Worm (Caenorhabditis elegans) whole organism, young adult: ENCODE data around the gene str-180.

Experiments used
- B0261.1 ChIP-seq: sonication (generic microtip); optimal IDR thresholded peaks from 2 replicates; lab custom pipeline; 2016; ENCODE audit warnings: mild to moderate bottlenecking, missing genetic modification characterization, moderate library complexity, missing compliant biosample characterization
- D2030.7 ChIP-seq: fragments of 200-800 bp; sonication (Bioruptor generic); IDR thresholded peaks from 2 replicates; pipeline ENCODE4 v1.3.6; 2022; ENCODE audit warnings: missing genetic modification reagents, missing genetic modification characterization, missing compliant biosample characterization
- F10E7.11 ChIP-seq: sonication (generic microtip); optimal IDR thresholded peaks from 2 replicates; lab custom pipeline; 2017; ENCODE audit warnings: mild to moderate bottlenecking, missing genetic modification characterization, moderate library complexity, missing compliant biosample characterization
- F33H1.4 ChIP-seq: fragments of 200-800 bp; sonication (Bioruptor generic); IDR thresholded peaks from 2 replicates; pipeline ENCODE4 v1.3.6; 2022; ENCODE audit warnings: missing genetic modification reagents, missing genetic modification characterization, missing compliant biosample characterization
- F52B5.7 ChIP-seq: sonication (generic microtip); optimal IDR thresholded peaks from 2 replicates; lab custom pipeline; 2016; ENCODE audit warnings: mild to moderate bottlenecking, missing genetic modification characterization, missing compliant biosample characterization
- K11D2.4 ChIP-seq: fragments of 200-800 bp; sonication (Bioruptor generic); IDR thresholded peaks from 2 replicates; pipeline ENCODE4 v1.3.6; 2022; ENCODE audit warnings: missing genetic modification reagents, missing genetic modification characterization, missing compliant biosample characterization
- T07F8.4 ChIP-seq: sonication (generic microtip); optimal IDR thresholded peaks from 2 replicates; lab custom pipeline; 2016; ENCODE audit warnings: mild to moderate bottlenecking, missing genetic modification characterization, moderate library complexity, missing compliant biosample characterization
- Y56A3A.18 ChIP-seq: fragments of 200-800 bp; sonication (Bioruptor generic); IDR thresholded peaks from 2 replicates; pipeline ENCODE4 v1.3.6; 2022; ENCODE audit warnings: missing genetic modification reagents, missing genetic modification characterization, missing compliant biosample characterization
- Y67H2A.10 ChIP-seq: fragments of 200-800 bp; sonication (Bioruptor generic); conservative IDR thresholded peaks from 2 replicates; pipeline ENCODE4 v1.3.6; 2022; ENCODE audit warnings: missing genetic modification reagents, missing genetic modification characterization, missing compliant biosample characterization
- Y79H2A.3 ChIP-seq: fragments of 200-800 bp; sonication (Bioruptor generic); conservative IDR thresholded peaks from 2 replicates; pipeline ENCODE4 v1.3.6; 2022; ENCODE audit warnings: missing genetic modification reagents, missing genetic modification characterization, missing compliant biosample characterization
- Y95B8A.8 ChIP-seq: fragments of 200-800 bp; sonication (Bioruptor generic); IDR thresholded peaks from 2 replicates; pipeline ENCODE4 v1.3.6; 2022; ENCODE audit warnings: missing genetic modification reagents, missing genetic modification characterization, missing compliant biosample characterization
- aptf-2 ChIP-seq: fragments of 200-800 bp; sonication (Bioruptor generic); conservative IDR thresholded peaks from 2 replicates; pipeline ENCODE4 v1.3.6; 2022; ENCODE audit warnings: missing genetic modification reagents, missing genetic modification characterization, missing compliant biosample characterization
- attf-3 ChIP-seq: fragments of 200-800 bp; sonication (Bioruptor generic); conservative IDR thresholded peaks from 2 replicates; pipeline ENCODE4 v1.3.6; 2022; ENCODE audit warnings: missing genetic modification reagents, missing genetic modification characterization, missing compliant biosample characterization
- attf-5 ChIP-seq: fragments of 200-800 bp; sonication (Bioruptor generic); optimal IDR thresholded peaks from 2 replicates; lab custom pipeline; 2018; ENCODE audit warnings: mild to moderate bottlenecking, missing genetic modification characterization, missing compliant biosample characterization
- ceh-40 ChIP-seq: fragments of 200-800 bp; sonication (Bioruptor generic); IDR thresholded peaks from 2 replicates; pipeline ENCODE4 v1.3.6; 2022; ENCODE audit warnings: missing genetic modification characterization, missing compliant biosample characterization
- dox-1 ChIP-seq: fragments of 200-800 bp; sonication (Bioruptor generic); IDR thresholded peaks from 2 replicates; pipeline ENCODE4 v1.3.6; 2022; ENCODE audit warnings: missing genetic modification reagents, missing genetic modification characterization, missing compliant biosample characterization
- dpff-1 ChIP-seq: sonication (generic microtip); optimal IDR thresholded peaks from 2 replicates; lab custom pipeline; 2017; ENCODE audit warnings: mild to moderate bottlenecking, missing genetic modification characterization, missing compliant biosample characterization
- dpl-1 ChIP-seq: fragments of 150-350 bp; optimal IDR thresholded peaks from 2 replicates; lab custom pipeline; 2014; ENCODE audit warnings: missing biosample characterization, missing genetic modification reagents, missing genetic modification characterization
- ekl-4 ChIP-seq: fragments of 200-800 bp; sonication (Bioruptor generic); IDR thresholded peaks from 2 replicates; pipeline ENCODE4 v1.3.6; 2022; ENCODE audit warnings: missing genetic modification reagents, missing genetic modification characterization, missing compliant biosample characterization
- ets-4 ChIP-seq: fragments of 200-800 bp; sonication (Bioruptor generic); optimal IDR thresholded peaks from 2 replicates; lab custom pipeline; 2018; ENCODE audit warnings: mild to moderate bottlenecking, missing genetic modification characterization, missing compliant biosample characterization
- hmg-1.2 ChIP-seq: fragments of 200-800 bp; sonication (Bioruptor generic); IDR thresholded peaks from 2 replicates; pipeline ENCODE4 v1.3.6; 2022; ENCODE audit warnings: missing genetic modification reagents, missing genetic modification characterization, missing compliant biosample characterization
- hsf-1 ChIP-seq: fragments of 200-800 bp; sonication (Bioruptor generic); IDR thresholded peaks from 2 replicates; pipeline ENCODE4 v1.3.6; 2022; ENCODE audit warnings: missing genetic modification reagents, missing genetic modification characterization, missing compliant biosample characterization
- lag-1 ChIP-seq: fragments of 200-800 bp; sonication (Bioruptor generic); IDR thresholded peaks from 2 replicates; pipeline ENCODE4 v1.3.6; 2022; ENCODE audit warnings: missing genetic modification reagents, missing genetic modification characterization, missing compliant biosample characterization
- lin-35 ChIP-seq, 3 experiments: fragments of 150-350 bp in 2 of 3; sonication (generic microtip) in 1 of 3; optimal IDR thresholded peaks; 2 replicates each; lab custom pipeline; 2014 to 2018; ENCODE audit warnings: missing biosample characterization in 3 of 3, missing genetic modification characterization in 3 of 3, missing genetic modification reagents in 3 of 3
- lin-40 ChIP-seq: sonication (generic microtip); optimal IDR thresholded peaks from 2 replicates; lab custom pipeline; 2016; ENCODE audit warnings: missing genetic modification characterization, mild to moderate bottlenecking, missing compliant biosample characterization, missing genotype, missing genetic modification reagents
- lin-54 ChIP-seq: fragments of 200-800 bp; sonication (Bioruptor generic); optimal IDR thresholded peaks from 2 replicates; lab custom pipeline; 2018; ENCODE audit warnings: mild to moderate bottlenecking, missing genetic modification characterization, missing compliant biosample characterization
- madf-10 ChIP-seq: sonication (generic microtip); optimal IDR thresholded peaks from 2 replicates; lab custom pipeline; 2016; ENCODE audit warnings: mild to moderate bottlenecking, missing genetic modification characterization, missing compliant biosample characterization
- madf-6 ChIP-seq: fragments of 200-800 bp; sonication (Bioruptor generic); IDR thresholded peaks from 2 replicates; pipeline ENCODE4 v1.3.6; 2022; ENCODE audit warnings: missing genetic modification reagents, missing genetic modification characterization, missing compliant biosample characterization
- madf-8 ChIP-seq: fragments of 200-800 bp; sonication (Bioruptor generic); conservative IDR thresholded peaks from 2 replicates; pipeline ENCODE4 v1.3.6; 2022; ENCODE audit warnings: missing genetic modification reagents, missing genetic modification characterization, missing compliant biosample characterization
- nfya-2 ChIP-seq: fragments of 200-800 bp; sonication (Bioruptor generic); IDR thresholded peaks from 2 replicates; pipeline ENCODE4 v1.3.6; 2022; ENCODE audit warnings: missing genetic modification reagents, missing genetic modification characterization, missing compliant biosample characterization
- nfyb-1 ChIP-seq: fragments of 200-800 bp; sonication (Bioruptor generic); IDR thresholded peaks from 2 replicates; pipeline ENCODE4 v1.3.6; 2022; ENCODE audit warnings: missing genetic modification reagents, missing genetic modification characterization, missing compliant biosample characterization
- nhr-27 ChIP-seq: fragments of 200-800 bp; sonication (Bioruptor generic); optimal IDR thresholded peaks from 2 replicates; lab custom pipeline; 2018; ENCODE audit warnings: mild to moderate bottlenecking, missing genetic modification characterization, moderate library complexity, missing compliant biosample characterization
- nhr-80 ChIP-seq: sonication (generic microtip); optimal IDR thresholded peaks from 2 replicates; lab custom pipeline; 2016; ENCODE audit warnings: missing genetic modification characterization, missing compliant biosample characterization
- pbrm-1 ChIP-seq: fragments of 200-800 bp; sonication (Bioruptor generic); IDR thresholded peaks from 2 replicates; pipeline ENCODE4 v1.3.6; 2022; ENCODE audit warnings: missing genetic modification reagents, missing genetic modification characterization, missing compliant biosample characterization
- pha-4 ChIP-seq: fragments of 150-350 bp; sonication (generic microtip); optimal IDR thresholded peaks from 2 replicates; lab custom pipeline; 2014; ENCODE audit warnings: missing biosample characterization, missing genetic modification reagents, missing genetic modification characterization
- rcor-1 ChIP-seq: fragments of 200-800 bp; sonication (Bioruptor generic); IDR thresholded peaks from 2 replicates; pipeline ENCODE4 v1.3.6; 2022; ENCODE audit warnings: missing genetic modification reagents, missing genetic modification characterization, missing compliant biosample characterization
- repo-1 ChIP-seq: sonication (generic microtip); optimal IDR thresholded peaks from 2 replicates; lab custom pipeline; 2017; ENCODE audit warnings: mild to moderate bottlenecking, missing genetic modification characterization, missing compliant biosample characterization
- rpc-1 ChIP-seq, 2 experiments: fragments of 150-350 bp in 1 of 2; sonication (generic microtip) in 1 of 2; optimal IDR thresholded peaks; 2 replicates each; lab custom pipeline; 2014 to 2018; ENCODE audit warnings: missing biosample characterization in 1 of 2, missing genetic modification characterization in 1 of 2, missing genetic modification reagents in 1 of 2, missing genotype in 1 of 2
- snpc-1.3 ChIP-seq: sonication (generic microtip); optimal IDR thresholded peaks from 2 replicates; lab custom pipeline; 2017; ENCODE audit warnings: missing genetic modification characterization, mild to moderate bottlenecking, missing compliant biosample characterization, antibody characterized with exemption, moderate library complexity, missing genotype, missing genetic modification reagents; ENCODE audit not compliant: insufficient read depth
- snpc-4 ChIP-seq, 5 experiments: fragments of 150-350 bp in 1 of 5; sonication (generic microtip) in 4 of 5; optimal IDR thresholded peaks; 2 replicates each; lab custom pipeline; 2014 to 2018; ENCODE audit warnings: missing genetic modification characterization in 5 of 5, missing biosample characterization in 3 of 5, antibody characterized with exemption in 2 of 5, mild to moderate bottlenecking in 2 of 5, missing compliant biosample characterization in 2 of 5, missing genotype in 2 of 5, moderate library complexity in 2 of 5, missing genetic modification reagents in 1 of 5
- somi-1 ChIP-seq: fragments of 200-800 bp; sonication (Bioruptor generic); optimal IDR thresholded peaks from 2 replicates; lab custom pipeline; 2018; ENCODE audit warnings: mild to moderate bottlenecking, missing genetic modification characterization, missing compliant biosample characterization
- sptf-2 ChIP-seq: fragments of 200-800 bp; sonication (Bioruptor generic); optimal IDR thresholded peaks from 2 replicates; lab custom pipeline; 2018; ENCODE audit warnings: mild to moderate bottlenecking, missing genetic modification characterization, missing compliant biosample characterization
- xnd-1 ChIP-seq: sonication (generic microtip); optimal IDR thresholded peaks from 2 replicates; lab custom pipeline; 2016; ENCODE audit warnings: missing genotype, missing genetic modification reagents, missing genetic modification characterization, missing compliant biosample characterization
- ztf-18 ChIP-seq: sonication (generic microtip); optimal IDR thresholded peaks from 2 replicates; lab custom pipeline; 2016; ENCODE audit warnings: missing genotype, mild to moderate bottlenecking, missing genetic modification characterization, missing compliant biosample characterization
- ztf-26 ChIP-seq: sonication (generic microtip); optimal IDR thresholded peaks from 2 replicates; lab custom pipeline; 2017; ENCODE audit warnings: missing genetic modification characterization, missing compliant biosample characterization
- ztf-3 ChIP-seq: fragments of 200-800 bp; sonication (Bioruptor generic); optimal IDR thresholded peaks from 2 replicates; lab custom pipeline; 2018; ENCODE audit warnings: mild to moderate bottlenecking, missing genetic modification characterization, missing compliant biosample characterization
- ztf-6 ChIP-seq: fragments of 200-800 bp; sonication (Bioruptor generic); IDR thresholded peaks from 2 replicates; pipeline ENCODE4 v1.3.6; 2022; ENCODE audit warnings: missing genetic modification reagents, missing genetic modification characterization, missing compliant biosample characterization

str-180 gene

DNA sequence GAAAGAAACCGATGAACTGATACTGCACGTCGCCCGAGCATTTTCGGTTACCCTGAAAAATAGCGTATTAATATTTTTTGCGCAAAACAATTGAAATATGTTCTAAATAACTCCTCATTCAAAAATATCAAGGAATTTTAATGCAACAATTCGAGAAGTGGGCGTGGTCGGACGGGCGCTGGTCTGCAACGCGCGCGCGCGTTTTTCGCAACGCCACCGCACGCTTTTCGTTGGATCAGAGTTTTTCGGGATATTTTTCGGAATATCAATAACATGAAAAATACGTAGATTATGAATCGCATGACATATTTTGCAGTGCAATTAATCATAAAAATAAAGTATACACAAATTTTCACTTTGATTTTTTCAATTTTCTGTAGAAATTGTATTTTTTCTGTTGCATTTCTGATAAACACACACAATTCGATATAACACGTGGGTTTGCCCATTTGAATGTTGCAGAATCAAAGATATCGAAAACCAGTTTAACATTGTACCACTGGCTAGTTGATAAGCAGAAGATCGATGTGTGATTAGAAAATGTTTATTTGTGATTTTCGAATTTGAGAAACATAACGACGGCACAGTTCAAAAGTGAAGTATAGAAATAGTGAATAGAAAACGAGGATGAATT lies 40.5 kb upstream of the str-180 start, which contains the start of gene dlst-1 (continued):
- no peak for TF ChIP-seq K11D2.4
- TF ChIP-seq ceh-40 = 0 out of 2 replicates have a peak, but pooled peaks have one; percentile 5
- peak; percentile 49 for TF ChIP-seq xnd-1
- TF ChIP-seq madf-6 = peak; percentile 77
- TF ChIP-seq nhr-80 = peak; percentile 12
- no peak for TF ChIP-seq Y67H2A.10 (GFP tag; lab: Robert Waterston, UW)
- TF ChIP-seq lin-54 (GFP tag; lab: Kevin White, UChicago) = peak; percentile 47
- peak; percentile 17 for TF ChIP-seq ztf-18 (tag; lab: Kevin White, UChicago)
- peak; percentile 17; the same call in 1 of the 2 replicates for TF ChIP-seq ekl-4
- no peak for TF ChIP-seq nhr-27 (tag; lab: Kevin White, UChicago)
- 0 out of 2 replicates have a peak, but pooled peaks have one; percentile 21 for TF ChIP-seq hmg-1.2
- TF ChIP-seq rpc-1 (optimal IDR thresholded peaks at IDR 0.05; lab: Kevin White, UChicago) = peak; percentile 34
- TF ChIP-seq rpc-1 (tag; optimal IDR thresholded peaks at IDR 0.05; lab: Kevin White, UChicago) = no peak
- peak; percentile 62 for TF ChIP-seq attf-5 (GFP tag; lab: Kevin White, UChicago)
- peak; percentile 6 for TF ChIP-seq sptf-2 (GFP tag; lab: Kevin White, UChicago)
- TF ChIP-seq ztf-3 (GFP tag; lab: Kevin White, UChicago) = no peak
- TF ChIP-seq pbrm-1 = peak; percentile 39; the same call in 1 of the 2 replicates
- peak; percentile 16; the same call in 1 of the 2 replicates for TF ChIP-seq D2030.7
- 0 out of 2 replicates have a peak, but pooled peaks have one; percentile 23 for TF ChIP-seq F33H1.4
- 0 out of 2 replicates have a peak, but pooled peaks have one; percentile 17 for TF ChIP-seq hsf-1 (GFP tag; lab: Robert Waterston, UW)
- TF ChIP-seq F52B5.7 (tag; lab: Kevin White, UChicago) = peak; percentile 10
- no peak for TF ChIP-seq ets-4
- peak; percentile 65 for TF ChIP-seq repo-1 (tag; lab: Kevin White, UChicago)
- peak; percentile 77 for TF ChIP-seq attf-3 (GFP tag; lab: Robert Waterston, UW)
- TF ChIP-seq pha-4 (tag; lab: Kevin White, UChicago) = no peak
- peak; percentile 8 for TF ChIP-seq somi-1 (GFP tag; lab: Kevin White, UChicago)
- TF ChIP-seq dox-1 = peak; percentile 65
- TF ChIP-seq snpc-4 (GFP tag; optimal IDR thresholded peaks at IDR 0.05; lab: Kevin White, UChicago) = peak; percentile 3
- peak in 2 of 4 experiments; percentile 45 to 50 for TF ChIP-seq snpc-4 (tag; optimal IDR thresholded peaks at IDR 0.05; lab: Kevin White, UChicago)
- TF ChIP-seq B0261.1 (tag; lab: Kevin White, UChicago) = peak; percentile 24
- peak; percentile 40; the same call in 1 of the 2 replicates for TF ChIP-seq rcor-1
- peak; percentile 18 for TF ChIP-seq madf-10 (tag; lab: Kevin White, UChicago)
- TF ChIP-seq dpff-1 (tag; lab: Kevin White, UChicago) = no peak
- peak; percentile 10 for TF ChIP-seq snpc-1.3 (tag; lab: Kevin White, UChicago)
- peak; percentile 57 for TF ChIP-seq ztf-26
- peak; percentile 35 for TF ChIP-seq madf-8 (GFP tag; lab: Robert Waterston, UW)

DNA sequence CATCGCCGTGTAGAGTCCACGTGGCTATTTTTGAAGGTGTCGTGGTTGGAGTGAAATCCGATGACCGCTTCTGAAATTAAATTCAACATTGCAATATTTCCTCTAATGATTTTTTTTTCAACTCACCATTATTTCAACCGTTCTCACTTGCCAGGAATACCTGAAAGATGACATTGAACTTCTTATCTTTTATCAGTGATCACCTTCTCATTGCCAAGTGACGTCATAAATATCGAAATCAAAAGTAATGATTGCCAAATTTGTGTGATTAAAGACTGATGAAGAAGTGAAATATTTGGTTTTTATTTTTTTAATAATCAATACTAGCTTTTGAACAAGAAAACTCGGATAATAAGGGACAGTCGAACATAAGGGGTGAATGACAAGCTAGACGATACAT lies 38.1 kb upstream of the str-180 start, which contains the start of gene W02F12.4:
Gene W02F12.4, minus strand, starts transcription at position 164 of the 400 bp plus-strand sequence.
- TF ChIP-seq xnd-1 (no peak), T07F8.4 (tag; lab: Kevin White, UChicago) (no peak), nfyb-1 (no peak), nfya-2 (GFP tag; lab: Robert Waterston, UW) (no peak), attf-3 (GFP tag; lab: Robert Waterston, UW) (no peak), lag-1 (no peak), nhr-80 (peak; percentile 69), dpl-1 (no peak), lin-35 (GFP tag; optimal IDR thresholded peaks at IDR 0.05; lab: Kevin White, UChicago) (no peak), F10E7.11 (tag; lab: Kevin White, UChicago) (no peak), Y56A3A.18 (no peak), ztf-6 (GFP tag; lab: Robert Waterston, UW) (no peak), Y79H2A.3 (no peak), aptf-2 (GFP tag; lab: Robert Waterston, UW) (no peak), Y95B8A.8 (GFP tag; lab: Robert Waterston, UW) (no peak), D2030.7 (no peak), lin-40 (tag; lab: Kevin White, UChicago) (peak; percentile 34)
